Fruit fly (Drosophila melanogaster): Measurements from ENCODE around the gene Cpr30F.

Cpr30F gene

DNA sequence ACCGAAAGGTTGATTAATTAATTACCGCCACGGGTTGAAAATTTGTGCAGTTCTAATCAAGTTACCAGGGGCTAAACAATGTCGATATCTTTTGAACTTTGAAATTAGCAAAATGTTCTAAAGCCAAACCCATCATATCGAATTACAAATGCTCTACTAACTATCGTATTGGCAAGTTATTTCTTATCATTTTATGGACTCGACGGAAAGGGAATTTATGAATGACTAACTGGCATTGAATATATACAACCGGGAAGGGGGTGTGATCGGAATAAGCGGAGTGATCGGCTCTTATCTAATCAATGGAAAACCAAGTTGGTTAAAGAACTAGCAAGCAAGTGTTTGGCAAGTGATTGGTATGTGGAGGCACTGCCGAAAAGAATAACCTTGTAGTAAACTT, 10.6 kb upstream of the Cpr30F start:
- TF ChIP-seq CG7101 (tag; optimal IDR thresholded peaks at IDR 0.05) (peak; percentile 64), cic (GFP tag; optimal IDR thresholded peaks at IDR 0.05) (peak; percentile 97), Crg-1 (GFP tag; optimal IDR thresholded peaks at IDR 0.05) (peak; percentile 16), CG7045 (GFP tag; optimal IDR thresholded peaks at IDR 0.05) (peak; percentile 6), tj (GFP tag; optimal IDR thresholded peaks at IDR 0.05) (no peak), pad (GFP tag; optimal IDR thresholded peaks at IDR 0.05) (no peak), Mnt (GFP tag; optimal IDR thresholded peaks at IDR 0.05) (peak; percentile 25), CG5204 (GFP tag; optimal IDR thresholded peaks at IDR 0.05) (no peak), CG1620 (GFP tag; optimal IDR thresholded peaks at IDR 0.05) (no peak), kay (GFP tag; ENCODE audit: borderline replicate concordance) (no peak), ovo (GFP tag; optimal IDR thresholded peaks at IDR 0.05) (no peak), toe (GFP tag; optimal IDR thresholded peaks at IDR 0.05) (no peak), bab1 (GFP tag; optimal IDR thresholded peaks at IDR 0.05) (no peak), Clk (GFP tag; optimal IDR thresholded peaks at IDR 0.05) (no peak), CG12768 (GFP tag; optimal IDR thresholded peaks at IDR 0.05) (peak; percentile 53), CG33017 (tag; optimal IDR thresholded peaks at IDR 0.05) (peak; percentile 61), Hr96 (GFP tag; optimal IDR thresholded peaks at IDR 0.05) (no peak), CG11617 (GFP tag; optimal IDR thresholded peaks at IDR 0.05) (peak; percentile 25), CG14711 (tag; optimal IDR thresholded peaks at IDR 0.05) (no peak), cnc (optimal IDR thresholded peaks at IDR 0.05) (no peak)

DNA sequence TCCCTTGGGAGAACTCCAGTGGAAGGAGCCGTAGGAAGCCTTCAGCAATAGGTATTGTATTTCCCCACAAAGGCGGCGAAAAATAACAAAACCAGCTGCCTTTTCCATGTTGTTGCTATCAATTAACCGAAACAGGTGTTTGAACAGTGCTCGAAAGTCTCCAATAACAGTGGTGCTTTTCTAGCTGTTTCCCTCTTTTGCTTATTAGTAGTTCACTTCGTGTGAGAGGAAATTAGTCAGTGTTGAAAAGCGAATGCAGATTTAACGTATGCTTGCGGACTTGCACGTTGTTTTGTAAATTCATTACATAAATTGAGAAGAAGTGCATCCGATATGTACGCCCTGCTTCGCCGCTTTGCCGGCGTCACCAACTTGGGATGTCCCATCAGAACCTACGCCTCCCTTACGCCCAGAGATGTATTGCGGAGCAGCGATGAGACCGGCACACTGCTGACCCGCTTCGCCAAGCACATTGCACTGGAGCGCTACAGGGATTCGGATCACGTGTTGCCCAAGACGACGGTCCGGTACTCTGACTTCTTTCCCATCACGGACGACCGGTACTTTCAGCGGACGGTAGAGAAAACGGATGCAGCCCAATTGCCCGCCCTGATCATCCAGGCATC, 5.8 kb upstream of the Cpr30F start, which contains the start of the genes Datp and CG4619:
TSS of gene Datp (minus strand) at position 160 of the 626 bp plus-strand sequence.
TSS of gene CG4619 (plus strand) at position 233 of the 626 bp plus-strand sequence.
- TF ChIP-seq Crg-1 (GFP tag; optimal IDR thresholded peaks at IDR 0.05), result peak; percentile 84
- peak; percentile 32 for TF ChIP-seq CG33017 (tag; optimal IDR thresholded peaks at IDR 0.05)
- TF ChIP-seq kay (GFP tag; ENCODE audit: borderline replicate concordance), result no peak
- TF ChIP-seq bab1 (GFP tag; optimal IDR thresholded peaks at IDR 0.05), result peak; percentile 47
- peak; percentile 39 for TF ChIP-seq ovo (GFP tag; optimal IDR thresholded peaks at IDR 0.05)
- TF ChIP-seq CG1620 (GFP tag; optimal IDR thresholded peaks at IDR 0.05), result peak; percentile 83
- peak; percentile 84 for TF ChIP-seq Mnt (GFP tag; optimal IDR thresholded peaks at IDR 0.05)
- no peak for TF ChIP-seq tj (GFP tag; optimal IDR thresholded peaks at IDR 0.05)
- peak; percentile 77 for TF ChIP-seq pad (GFP tag; optimal IDR thresholded peaks at IDR 0.05)
- TF ChIP-seq CG7101 (tag; optimal IDR thresholded peaks at IDR 0.05), result peak; percentile 82
- TF ChIP-seq CG5204 (GFP tag; optimal IDR thresholded peaks at IDR 0.05), result no peak
- peak; percentile 13 for TF ChIP-seq CG7045 (GFP tag; optimal IDR thresholded peaks at IDR 0.05)
- peak; percentile 45 for TF ChIP-seq CG11617 (GFP tag; optimal IDR thresholded peaks at IDR 0.05)
- TF ChIP-seq cnc (optimal IDR thresholded peaks at IDR 0.05), result no peak
- peak; percentile 59 for TF ChIP-seq toe (GFP tag; optimal IDR thresholded peaks at IDR 0.05)
- TF ChIP-seq CG14711 (tag; optimal IDR thresholded peaks at IDR 0.05), result peak; percentile 67
- TF ChIP-seq cic (GFP tag; optimal IDR thresholded peaks at IDR 0.05), result peak; percentile 39
- TF ChIP-seq Clk (GFP tag; optimal IDR thresholded peaks at IDR 0.05), result no peak
- TF ChIP-seq Hr96 (GFP tag; optimal IDR thresholded peaks at IDR 0.05), result peak; percentile 66
- TF ChIP-seq CG12768 (GFP tag; optimal IDR thresholded peaks at IDR 0.05), result peak; percentile 64

DNA sequence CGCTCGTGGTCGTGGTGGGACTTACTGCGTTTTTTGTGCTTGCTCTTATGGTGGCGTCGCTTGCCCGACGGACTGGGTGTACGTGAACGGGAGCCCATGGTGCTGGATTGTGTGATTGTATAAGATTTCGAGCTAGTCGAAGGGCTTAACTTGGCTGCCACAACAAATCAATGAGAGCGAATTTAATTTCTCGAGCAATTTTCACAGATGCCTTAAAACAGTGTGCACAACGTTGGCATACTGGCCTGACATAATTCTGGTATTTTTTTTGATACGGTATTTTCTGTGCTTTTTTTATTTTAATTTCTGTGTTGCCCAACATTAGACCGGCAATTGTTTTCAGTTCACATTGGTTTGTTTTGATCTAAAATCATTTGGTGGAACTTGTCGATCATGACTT, 4.9 kb upstream of the Cpr30F start, which contains the start of gene Arglu1:
TSS of gene Arglu1 (minus strand) at position 227 of the 400 bp plus-strand sequence.
- TF ChIP-seq bab1 (GFP tag; optimal IDR thresholded peaks at IDR 0.05), result peak; percentile 46
- no peak for TF ChIP-seq CG5204 (GFP tag; optimal IDR thresholded peaks at IDR 0.05)
- no peak for TF ChIP-seq CG7045 (GFP tag; optimal IDR thresholded peaks at IDR 0.05)
- TF ChIP-seq cic (GFP tag; optimal IDR thresholded peaks at IDR 0.05), result no peak
- TF ChIP-seq CG12768 (GFP tag; optimal IDR thresholded peaks at IDR 0.05), result peak; percentile 34
- peak; percentile 37 for TF ChIP-seq toe (GFP tag; optimal IDR thresholded peaks at IDR 0.05)
- TF ChIP-seq CG7101 (tag; optimal IDR thresholded peaks at IDR 0.05), result peak; percentile 51
- TF ChIP-seq Clk (GFP tag; optimal IDR thresholded peaks at IDR 0.05), result peak; percentile 38
- no peak for TF ChIP-seq CG33017 (tag; optimal IDR thresholded peaks at IDR 0.05)
- peak; percentile 30 for TF ChIP-seq CG1620 (GFP tag; optimal IDR thresholded peaks at IDR 0.05)
- TF ChIP-seq Mnt (GFP tag; optimal IDR thresholded peaks at IDR 0.05), result peak; percentile 34
- TF ChIP-seq kay (GFP tag; ENCODE audit: borderline replicate concordance), result no peak
- TF ChIP-seq CG14711 (tag; optimal IDR thresholded peaks at IDR 0.05), result peak; percentile 35
- TF ChIP-seq Crg-1 (GFP tag; optimal IDR thresholded peaks at IDR 0.05), result no peak
- TF ChIP-seq cnc (optimal IDR thresholded peaks at IDR 0.05), result no peak
- no peak for TF ChIP-seq CG11617 (GFP tag; optimal IDR thresholded peaks at IDR 0.05)
- TF ChIP-seq ovo (GFP tag; optimal IDR thresholded peaks at IDR 0.05), result no peak
- peak; percentile 49 for TF ChIP-seq Hr96 (GFP tag; optimal IDR thresholded peaks at IDR 0.05)
- TF ChIP-seq pad (GFP tag; optimal IDR thresholded peaks at IDR 0.05), result peak; percentile 45
- TF ChIP-seq tj (GFP tag; optimal IDR thresholded peaks at IDR 0.05), result no peak

DNA sequence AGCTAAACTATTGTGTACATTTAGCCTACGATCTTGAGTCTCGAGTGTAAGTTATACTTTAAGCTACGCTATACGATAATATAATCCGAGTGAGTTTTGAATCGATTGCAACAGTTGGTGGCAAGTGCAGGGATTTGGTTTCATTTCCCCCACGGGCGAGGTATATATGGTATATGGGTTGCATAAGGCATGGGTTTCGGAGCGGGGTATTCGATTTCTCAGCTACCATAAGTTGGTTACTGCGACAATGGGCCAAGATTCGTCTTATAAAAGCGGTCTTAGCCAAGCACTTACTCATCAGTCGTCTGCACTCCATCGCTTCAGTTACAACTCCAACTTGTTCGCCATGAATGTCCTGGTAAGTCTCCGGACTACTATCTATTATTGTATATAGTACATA, 2.7 kb downstream of the Cpr30F start, which contains the start of gene CG42367:
TSS of gene CG42367 (plus strand) at position 301 of the 400 bp plus-strand sequence.
- no peak for TF ChIP-seq CG5204 (GFP tag; optimal IDR thresholded peaks at IDR 0.05)
- no peak for TF ChIP-seq tj (GFP tag; optimal IDR thresholded peaks at IDR 0.05)
- TF ChIP-seq ovo (GFP tag; optimal IDR thresholded peaks at IDR 0.05), result no peak
- no peak for TF ChIP-seq Hr96 (GFP tag; optimal IDR thresholded peaks at IDR 0.05)
- no peak for TF ChIP-seq pad (GFP tag; optimal IDR thresholded peaks at IDR 0.05)

DNA sequence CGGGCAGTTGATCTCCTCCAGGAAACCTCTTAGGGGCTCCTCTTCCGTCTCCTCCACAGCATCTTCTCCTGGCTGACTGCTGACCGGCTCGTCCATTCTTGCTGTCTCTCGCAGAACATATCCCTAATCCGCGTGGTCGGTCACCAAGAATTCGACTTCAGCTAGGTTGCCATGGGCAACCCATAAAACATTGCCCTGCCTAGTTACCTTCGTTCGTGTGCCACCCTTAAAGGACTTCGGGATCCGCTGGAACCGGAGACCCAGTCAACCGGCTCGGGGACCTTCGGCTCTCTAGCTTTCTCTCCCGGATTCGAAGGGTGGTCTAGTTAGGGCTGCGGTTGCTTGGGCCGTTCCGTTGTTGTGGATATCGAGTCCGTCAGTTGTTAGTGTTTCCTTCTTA, 8.2 kb downstream of the Cpr30F start, which contains the start of the genes TbCMF46 and CG42366:
TSS of gene TbCMF46 (minus strand) at position 101 of the 400 bp plus-strand sequence.
TSS of gene CG42366 (plus strand) at position 397 of the 400 bp plus-strand sequence.
- TF ChIP-seq tj (GFP tag; optimal IDR thresholded peaks at IDR 0.05) (no peak), CG1620 (GFP tag; optimal IDR thresholded peaks at IDR 0.05) (no peak), Crg-1 (GFP tag; optimal IDR thresholded peaks at IDR 0.05) (no peak), cnc (optimal IDR thresholded peaks at IDR 0.05) (no peak), CG5204 (GFP tag; optimal IDR thresholded peaks at IDR 0.05) (no peak), CG12768 (GFP tag; optimal IDR thresholded peaks at IDR 0.05) (no peak), ovo (GFP tag; optimal IDR thresholded peaks at IDR 0.05) (no peak), CG7045 (GFP tag; optimal IDR thresholded peaks at IDR 0.05) (no peak), Mnt (GFP tag; optimal IDR thresholded peaks at IDR 0.05) (no peak), CG33017 (tag; optimal IDR thresholded peaks at IDR 0.05) (no peak), Hr96 (GFP tag; optimal IDR thresholded peaks at IDR 0.05) (no peak), CG11617 (GFP tag; optimal IDR thresholded peaks at IDR 0.05) (no peak), cic (GFP tag; optimal IDR thresholded peaks at IDR 0.05) (no peak), CG14711 (tag; optimal IDR thresholded peaks at IDR 0.05) (no peak), bab1 (GFP tag; optimal IDR thresholded peaks at IDR 0.05) (no peak)
